Worm (Caenorhabditis elegans) whole organism, L3 larva: ENCODE results near the gene T27E7.3.
A peak's percentile ranks its signal among the peaks of the same experiment; 100 is the strongest.

Source experiments
- R02D3.7 ChIP-seq: fragments of 150-350 bp; optimal IDR thresholded peaks from 2 replicates; lab custom pipeline; 2014; ENCODE audit warnings: missing biosample characterization, missing genetic modification characterization
- ZK546.5 ChIP-seq: sonication (generic microtip); optimal IDR thresholded peaks from 2 replicates; lab custom pipeline; 2017; ENCODE audit warnings: missing biosample characterization, missing genetic modification characterization
- ceh-16 ChIP-seq: sonication (generic microtip); optimal IDR thresholded peaks from 2 replicates; lab custom pipeline; 2017; ENCODE audit warnings: missing biosample characterization, missing genetic modification characterization
- ceh-28 ChIP-seq: fragments of 150-350 bp; optimal IDR thresholded peaks from 2 replicates; lab custom pipeline; 2014; ENCODE audit warnings: missing biosample characterization, missing genetic modification reagents, missing genetic modification characterization
- ceh-82 ChIP-seq: fragments of 150-350 bp; optimal IDR thresholded peaks from 2 replicates; lab custom pipeline; 2014; ENCODE audit warnings: missing biosample characterization, missing genetic modification characterization
- egl-5 ChIP-seq: fragments of 150-350 bp; optimal IDR thresholded peaks from 2 replicates; lab custom pipeline; 2017; ENCODE audit warnings: missing biosample characterization, missing genetic modification reagents, missing genetic modification characterization, inconsistent platforms
- elt-2 ChIP-seq: sonication (generic microtip); optimal IDR thresholded peaks from 2 replicates; lab custom pipeline; 2016; ENCODE audit warnings: missing genetic modification reagents, mild to moderate bottlenecking, missing genetic modification characterization, missing compliant biosample characterization
- eor-1 ChIP-seq, 2 experiments: fragments of 150-350 bp; optimal IDR thresholded peaks; 2 replicates each; lab custom pipeline; 2014 to 2018; ENCODE audit warnings: missing biosample characterization in 2 of 2, missing genetic modification characterization in 2 of 2
- fkh-10 ChIP-seq: sonication (generic microtip); optimal IDR thresholded peaks from 2 replicates; lab custom pipeline; 2017; ENCODE audit warnings: missing biosample characterization, missing genetic modification reagents, missing genetic modification characterization
- fkh-2 ChIP-seq: fragments of 150-350 bp; optimal IDR thresholded peaks from 2 replicates; lab custom pipeline; 2014; ENCODE audit warnings: missing biosample characterization, missing genetic modification reagents, missing genetic modification characterization
- fos-1 ChIP-seq: fragments of 150-350 bp; optimal IDR thresholded peaks from 2 replicates; lab custom pipeline; 2014; ENCODE audit warnings: missing biosample characterization, missing genetic modification characterization
- hmg-11 ChIP-seq: sonication (generic microtip); optimal IDR thresholded peaks from 2 replicates; lab custom pipeline; 2016; ENCODE audit warnings: missing genetic modification characterization, missing compliant biosample characterization
- jun-1 ChIP-seq: fragments of 150-350 bp; optimal IDR thresholded peaks from 2 replicates; lab custom pipeline; 2014; ENCODE audit warnings: missing biosample characterization, missing genetic modification reagents, missing genetic modification characterization
- lin-15B ChIP-seq: fragments of 150-350 bp; optimal IDR thresholded peaks from 2 replicates; lab custom pipeline; 2014; ENCODE audit warnings: missing biosample characterization, missing genetic modification characterization
- lin-39 ChIP-seq: fragments of 150-350 bp; optimal IDR thresholded peaks from 2 replicates; lab custom pipeline; 2018; ENCODE audit warnings: missing biosample characterization, missing genetic modification reagents, missing genetic modification characterization
- lsy-12 ChIP-seq: sonication (generic microtip); optimal IDR thresholded peaks from 2 replicates; lab custom pipeline; 2016; ENCODE audit warnings: mild to moderate bottlenecking, missing genetic modification characterization, missing compliant biosample characterization
- mml-1 ChIP-seq: fragments of 150-350 bp; sonication (generic microtip); optimal IDR thresholded peaks from 3 replicates; lab custom pipeline; 2014; ENCODE audit warnings: missing biosample characterization, missing genetic modification characterization
- nhr-23 ChIP-seq: fragments of 150-350 bp; optimal IDR thresholded peaks from 2 replicates; lab custom pipeline; 2014; ENCODE audit warnings: missing biosample characterization, missing genetic modification reagents, missing genetic modification characterization
- nhr-25 ChIP-seq: sonication (generic microtip); optimal IDR thresholded peaks from 2 replicates; lab custom pipeline; 2017; ENCODE audit warnings: missing biosample characterization, missing genetic modification characterization
- nhr-43 ChIP-seq: sonication (generic microtip); optimal IDR thresholded peaks from 2 replicates; lab custom pipeline; 2016; ENCODE audit warnings: mild to moderate bottlenecking, missing genetic modification characterization, missing compliant biosample characterization; ENCODE audit not compliant: poor library complexity, severe bottlenecking
- nhr-76 ChIP-seq: fragments of 150-350 bp; sonication (generic microtip); optimal IDR thresholded peaks from 5 replicates; lab custom pipeline; 2014; ENCODE audit warnings: missing biosample characterization, missing genetic modification characterization
- nhr-77 ChIP-seq: fragments of 150-350 bp; optimal IDR thresholded peaks from 2 replicates; lab custom pipeline; 2014; ENCODE audit warnings: missing biosample characterization, missing genetic modification characterization
- pha-4 ChIP-seq: fragments of 150-350 bp; optimal IDR thresholded peaks from 2 replicates; lab custom pipeline; 2014; ENCODE audit warnings: missing biosample characterization, missing genetic modification reagents, missing genetic modification characterization
- pqm-1 ChIP-seq: fragments of 150-350 bp; optimal IDR thresholded peaks from 2 replicates; lab custom pipeline; 2017; ENCODE audit warnings: missing biosample characterization, missing genetic modification characterization, inconsistent platforms
- sea-2 ChIP-seq: fragments of 150-350 bp; sonication (generic microtip); optimal IDR thresholded peaks from 4 replicates; lab custom pipeline; 2014; ENCODE audit warnings: missing biosample characterization, missing genetic modification reagents, missing genetic modification characterization
- skn-1 ChIP-seq: fragments of 150-350 bp; optimal IDR thresholded peaks from 2 replicates; lab custom pipeline; 2014; ENCODE audit warnings: missing biosample characterization, missing genetic modification characterization
- snpc-4 ChIP-seq: fragments of 150-350 bp; optimal IDR thresholded peaks from 2 replicates; lab custom pipeline; 2014; ENCODE audit warnings: missing biosample characterization, missing genetic modification characterization
- unc-39 ChIP-seq: sonication (generic microtip); optimal IDR thresholded peaks from 4 replicates; lab custom pipeline; 2017; ENCODE audit warnings: missing biosample characterization, missing genetic modification characterization
- unc-62 ChIP-seq: fragments of 150-350 bp; sonication (generic microtip); optimal IDR thresholded peaks from 4 replicates; lab custom pipeline; 2014; ENCODE audit warnings: missing biosample characterization, missing genetic modification reagents, missing genetic modification characterization
- ztf-11 ChIP-seq: fragments of 150-350 bp; optimal IDR thresholded peaks from 2 replicates; lab custom pipeline; 2014; ENCODE audit warnings: missing biosample characterization, missing genetic modification characterization
- ztf-4 ChIP-seq: fragments of 150-350 bp; optimal IDR thresholded peaks from 2 replicates; lab custom pipeline; 2014; ENCODE audit warnings: missing biosample characterization, missing genetic modification characterization

The T27E7.3 gene

DNA sequence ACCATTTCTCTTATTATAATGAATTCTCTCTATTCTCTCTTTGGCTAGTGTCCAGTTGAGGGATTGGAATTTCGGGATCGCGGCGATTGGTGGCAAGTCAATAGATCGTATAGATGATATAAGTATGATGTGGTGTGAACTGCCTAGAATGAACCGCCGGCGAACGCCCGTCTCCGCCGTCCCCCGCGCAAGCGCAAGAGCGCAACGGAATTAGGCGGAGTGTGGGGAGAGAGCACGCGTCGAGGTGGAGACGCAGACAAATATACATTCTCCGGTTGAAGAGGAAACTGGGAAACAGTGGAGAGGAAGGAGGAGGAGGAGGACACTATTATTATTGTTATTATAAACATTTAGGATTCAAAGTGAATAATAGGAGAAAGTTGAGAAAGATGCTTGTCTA lies 32.3 kb upstream of the T27E7.3 start:
- TF ChIP-seq pqm-1 (tag; lab: Kevin White, UChicago) (no peak), hmg-11 (tag; lab: Kevin White, UChicago) (peak; percentile 51)
- TF ChIP-seq, all 47 proteins: peak for 1

DNA sequence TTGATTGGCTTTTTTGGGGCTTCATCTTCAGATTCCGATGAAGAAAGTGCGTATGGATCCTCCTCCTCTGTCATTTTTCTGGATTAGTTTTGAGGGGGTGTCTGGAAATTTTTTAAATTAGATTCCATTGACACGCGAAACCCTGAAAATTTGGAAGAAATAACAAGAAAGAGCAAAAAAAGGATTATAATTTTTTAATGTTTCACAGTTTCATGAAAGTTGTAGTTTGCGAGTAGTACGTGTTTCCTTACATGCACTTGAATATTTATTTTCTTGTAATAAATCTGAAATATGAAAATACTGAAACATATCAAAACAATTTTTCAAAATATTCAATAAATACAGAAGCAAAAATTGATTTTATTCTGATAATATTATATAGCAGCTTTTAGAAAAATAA lies 23.8 kb upstream of the T27E7.3 start, which contains the start of gene tag-273:
tag-273 (minus strand) TSS at position 101 of the 400 bp plus-strand sequence.
- TF ChIP-seq ceh-16 (tag; lab: Kevin White, UChicago): no peak
- TF ChIP-seq unc-62 (GFP tag; lab: Kevin White, UChicago): no peak
- TF ChIP-seq nhr-25 (tag; lab: Kevin White, UChicago): no peak

DNA sequence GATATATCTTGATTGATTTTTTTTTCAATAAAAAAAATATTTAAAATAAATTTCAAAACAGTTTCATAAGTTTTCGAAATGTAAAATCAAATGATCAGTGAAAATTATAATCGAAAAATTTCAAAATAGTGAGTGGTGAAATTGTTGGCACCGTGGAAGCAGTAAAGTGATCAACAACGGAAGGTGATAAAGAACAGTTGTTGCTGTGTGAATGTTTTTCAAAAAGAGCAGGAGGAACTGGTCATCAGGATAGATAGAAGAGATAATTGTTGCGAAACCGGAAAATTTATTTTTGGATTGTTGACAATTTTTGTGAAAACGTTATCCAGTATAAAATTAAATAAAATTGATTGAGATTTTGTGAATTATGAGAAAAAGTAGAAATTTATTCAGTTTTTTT lies 22.8 kb upstream of the T27E7.3 start:
- no peak for TF ChIP-seq ZK546.5 (tag; lab: Kevin White, UChicago)
- no peak for TF ChIP-seq skn-1 (tag; lab: Kevin White, UChicago)

DNA sequence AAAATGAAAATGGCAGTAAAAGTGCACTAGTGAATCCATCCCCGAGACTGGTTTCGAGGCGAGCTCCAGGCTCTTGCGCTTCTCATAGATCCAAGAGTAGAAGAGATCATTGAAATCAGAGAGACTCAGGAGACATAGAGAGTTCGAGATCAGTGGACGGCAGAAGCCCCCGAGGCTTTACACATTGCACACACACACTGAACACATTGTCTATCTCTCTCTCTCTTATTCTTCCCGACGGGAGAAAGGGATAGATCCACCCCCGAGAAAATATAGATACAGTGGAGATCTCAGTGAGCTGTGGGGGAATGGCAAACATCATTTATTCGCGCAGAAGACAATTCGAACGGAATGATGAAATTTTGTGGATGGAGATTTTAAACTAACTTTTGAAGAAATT lies 21.8 kb upstream of the T27E7.3 start:
- TF ChIP-seq pha-4 (tag; lab: Kevin White, UChicago) (peak; percentile 20), lin-39 (tag; lab: Kevin White, UChicago) (no peak), ceh-82 (tag; lab: Kevin White, UChicago) (no peak)

DNA sequence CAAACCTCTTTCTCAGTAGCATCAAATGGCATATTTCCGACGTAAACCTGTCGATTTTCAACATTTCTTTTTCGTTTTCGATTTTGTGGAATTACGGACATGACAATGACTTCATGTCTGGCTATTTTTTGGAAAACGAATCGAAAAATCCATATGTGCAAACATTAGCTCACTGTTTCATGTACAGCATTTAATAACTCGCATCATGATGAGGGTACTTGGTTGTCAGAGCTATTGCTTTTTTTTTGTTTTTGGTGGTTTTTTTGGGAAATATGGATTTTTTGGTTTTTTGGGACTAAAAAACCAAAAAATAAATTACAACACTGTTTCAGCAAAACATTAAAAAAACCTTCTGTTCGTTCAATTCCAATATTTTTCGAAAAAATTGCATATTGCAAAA lies 16.4 kb upstream of the T27E7.3 start, which contains the start of gene Y57G11A.5:
Y57G11A.5 (minus strand) TSS at position 101 of the 400 bp plus-strand sequence.
- no peak for TF ChIP-seq eor-1 (tag; optimal IDR thresholded peaks at IDR 0.05; lab: Kevin White, UChicago)
- no peak for TF ChIP-seq unc-39
- no peak for TF ChIP-seq jun-1 (tag; lab: Kevin White, UChicago)
- TF ChIP-seq egl-5 (tag; lab: Kevin White, UChicago): no peak
- TF ChIP-seq nhr-77 (tag; lab: Kevin White, UChicago): no peak
- no peak for TF ChIP-seq ZK546.5 (tag; lab: Kevin White, UChicago)
- no peak for TF ChIP-seq elt-2 (tag; lab: Kevin White, UChicago)
- TF ChIP-seq snpc-4 (tag; lab: Kevin White, UChicago): no peak
- no peak for TF ChIP-seq nhr-76 (tag; lab: Kevin White, UChicago)
- TF ChIP-seq ztf-11: no peak
- no peak for TF ChIP-seq hmg-11 (tag; lab: Kevin White, UChicago)
- no peak for TF ChIP-seq fkh-10 (GFP tag; lab: Kevin White, UChicago)
- TF ChIP-seq ceh-28 (tag; lab: Kevin White, UChicago): no peak
- TF ChIP-seq, all 47 proteins: peak for 0

DNA sequence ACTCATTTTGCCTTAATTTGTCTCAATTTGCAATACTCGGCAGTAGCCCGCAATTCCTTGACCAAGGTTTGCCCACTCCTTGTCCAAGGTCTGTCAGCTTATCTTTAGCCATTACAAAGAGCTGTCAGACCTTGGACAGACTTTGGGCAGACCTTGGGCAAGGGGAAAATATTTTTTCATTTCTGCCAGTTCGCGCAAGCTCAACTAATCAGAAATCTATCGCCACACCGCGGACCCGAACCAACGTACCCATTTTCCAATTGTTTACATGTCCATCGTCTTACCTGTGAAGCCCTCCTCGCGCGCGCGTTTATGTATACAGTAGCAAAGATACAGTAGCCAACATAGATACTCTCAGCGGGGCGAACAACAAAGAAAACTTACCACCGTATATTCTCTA lies 13.7 kb upstream of the T27E7.3 start:
- TF ChIP-seq fos-1 (tag; lab: Kevin White, UChicago) (no peak), nhr-43 (tag; lab: Kevin White, UChicago) (no peak), ZK546.5 (tag; lab: Kevin White, UChicago) (no peak), mml-1 (tag; lab: Kevin White, UChicago) (no peak), fkh-2 (tag; lab: Kevin White, UChicago) (no peak), sea-2 (GFP tag; lab: Kevin White, UChicago) (no peak), ceh-28 (tag; lab: Kevin White, UChicago) (no peak), nhr-25 (tag; lab: Kevin White, UChicago) (no peak), ztf-4 (tag; lab: Kevin White, UChicago) (no peak), unc-62 (GFP tag; lab: Kevin White, UChicago) (no peak), nhr-76 (tag; lab: Kevin White, UChicago) (no peak), R02D3.7 (no peak), ceh-16 (tag; lab: Kevin White, UChicago) (no peak), lin-15B (tag; lab: Kevin White, UChicago) (no peak), lsy-12 (no peak), nhr-23 (tag; lab: Kevin White, UChicago) (no peak)
